Worm (Caenorhabditis elegans): ENCODE measurements around the gene tlk-1.
A peak's percentile ranks its signal among the peaks of the same experiment; 100 is the strongest.

Gene tlk-1

ce11 chrIII:9694474-9694873 is 5.2 kb upstream of the tlk-1 start, which contains the start of gene set-3:
set-3 (minus strand) TSS chrIII:9694574.
- TF ChIP-seq efl-1 (optimal IDR thresholded peaks at IDR 0.05) (no peak), efl-1 (GFP tag; optimal IDR thresholded peaks at IDR 0.05 in 1 of 2) (no peak), nhr-19 (GFP tag; conservative IDR thresholded peaks at IDR 0.05) (no peak), lin-13 (GFP tag; optimal IDR thresholded peaks at IDR 0.05) (no peak), aly-2 (tag; optimal IDR thresholded peaks at IDR 0.05) (no peak), unc-86 (tag; optimal IDR thresholded peaks at IDR 0.05) (no peak), ztf-11 (tag; optimal IDR thresholded peaks at IDR 0.05) (no peak)

DNA sequence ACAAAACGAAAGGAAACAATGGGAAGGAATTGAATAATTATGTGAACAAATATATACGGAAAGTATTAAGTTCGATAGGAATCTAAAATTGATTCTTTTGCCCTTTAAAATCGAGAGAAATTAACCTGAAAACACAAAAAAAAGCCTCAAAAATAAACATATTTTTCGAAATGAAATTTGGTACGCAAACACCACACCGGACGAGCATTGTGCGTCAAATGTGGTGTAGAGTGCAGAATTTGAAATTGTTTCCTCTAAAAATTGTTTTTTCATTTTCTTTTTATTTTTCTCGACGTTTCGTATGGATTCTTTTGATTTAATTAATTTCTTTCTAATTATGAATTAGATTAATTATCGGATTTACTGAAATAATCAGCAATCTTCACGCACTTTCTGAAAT is 4.3 kb upstream of the tlk-1 start:
- TF ChIP-seq blmp-1 (tag; optimal IDR thresholded peaks at IDR 0.05) = peak; percentile 14
- peak; percentile 16 for TF ChIP-seq lin-14 (GFP tag; optimal IDR thresholded peaks at IDR 0.05)
- TF ChIP-seq C34B4.2 (tag; optimal IDR thresholded peaks at IDR 0.05) = no peak
- TF ChIP-seq ztf-4 (tag; optimal IDR thresholded peaks at IDR 0.05) = no peak
- TF ChIP-seq egl-13 (tag; optimal IDR thresholded peaks at IDR 0.05) = no peak
- TF ChIP-seq lsy-2 (tag; optimal IDR thresholded peaks at IDR 0.05) = peak; percentile 35 to 62
- TF ChIP-seq sox-4 (tag; optimal IDR thresholded peaks at IDR 0.05) = no peak
- TF ChIP-seq mep-1 (tag; optimal IDR thresholded peaks at IDR 0.05) = peak; percentile 26
- peak; percentile 46 for TF ChIP-seq snu-23 (GFP tag; optimal IDR thresholded peaks at IDR 0.05)
- peak; percentile 44 to 71 for TF ChIP-seq lin-35 (GFP tag; optimal IDR thresholded peaks at IDR 0.05)
- TF ChIP-seq nhr-71 (tag; optimal IDR thresholded peaks at IDR 0.05) = peak; percentile 38
- no peak for TF ChIP-seq aha-1 (tag; optimal IDR thresholded peaks at IDR 0.05)
- no peak for TF ChIP-seq ztf-11 (tag; optimal IDR thresholded peaks at IDR 0.05)
- no peak for TF ChIP-seq ceh-90 (tag; optimal IDR thresholded peaks at IDR 0.05)
- no peak for TF ChIP-seq hlh-4 (tag; optimal IDR thresholded peaks at IDR 0.05)
- no peak for TF ChIP-seq nhr-77 (tag; optimal IDR thresholded peaks at IDR 0.05)
- peak; percentile 37 to 63 (median 48) for TF ChIP-seq dpl-1 (GFP tag; optimal IDR thresholded peaks at IDR 0.05)
- peak; percentile 36 to 61 for TF ChIP-seq efl-1 (optimal IDR thresholded peaks at IDR 0.05)
- peak; percentile 60 to 96 for TF ChIP-seq efl-1 (GFP tag; optimal IDR thresholded peaks at IDR 0.05 in 1 of 2)
- no peak for TF ChIP-seq mab-9 (GFP tag; IDR thresholded peaks at IDR 0.05)
- TF ChIP-seq rnt-1 (tag; optimal IDR thresholded peaks at IDR 0.05) = peak; percentile 7
- TF ChIP-seq F16B12.6 (tag; optimal IDR thresholded peaks at IDR 0.05) = peak; percentile 87
- TF ChIP-seq elt-3 (tag; optimal IDR thresholded peaks at IDR 0.05) = peak in 1 of 6 experiments; percentile 20
- TF ChIP-seq pag-3 (tag; optimal IDR thresholded peaks at IDR 0.05; ENCODE audit: borderline replicate concordance, insufficient read depth) = no peak
- peak; percentile 3 for TF ChIP-seq nhr-47 (tag; optimal IDR thresholded peaks at IDR 0.05)
- TF ChIP-seq C16A3.4 (tag; optimal IDR thresholded peaks at IDR 0.05) = peak; percentile 29
- peak; percentile 20 for TF ChIP-seq swsn-7 (tag; optimal IDR thresholded peaks at IDR 0.05)
- TF ChIP-seq nhr-84 (tag; optimal IDR thresholded peaks at IDR 0.05) = no peak

ce11 chrIII:9696417-9696816 is 3.3 kb upstream of the tlk-1 start, which contains the start of gene bud-31:
bud-31 (minus strand) TSS chrIII:9696517.
- TF ChIP-seq sptf-1 (tag; optimal IDR thresholded peaks at IDR 0.05) (no peak), ceh-8 (GFP tag; optimal IDR thresholded peaks at IDR 0.05) (no peak), lin-14 (GFP tag; optimal IDR thresholded peaks at IDR 0.05) (no peak), C04F5.9 (tag; optimal IDR thresholded peaks at IDR 0.05) (no peak), mab-9 (GFP tag; IDR thresholded peaks at IDR 0.05) (no peak), egl-27 (tag; optimal IDR thresholded peaks at IDR 0.05) (no peak), unc-130 (tag; optimal IDR thresholded peaks at IDR 0.05) (no peak), lin-39 (tag; optimal IDR thresholded peaks at IDR 0.05) (no peak), tbx-2 (tag; optimal IDR thresholded peaks at IDR 0.05) (no peak), hlh-4 (tag; optimal IDR thresholded peaks at IDR 0.05) (no peak), tlp-1 (tag; optimal IDR thresholded peaks at IDR 0.05) (no peak), nhr-28 (tag; optimal IDR thresholded peaks at IDR 0.05) (no peak), elt-3 (tag; optimal IDR thresholded peaks at IDR 0.05) (no peak), ceh-90 (tag; optimal IDR thresholded peaks at IDR 0.05) (no peak), snu-23 (GFP tag; optimal IDR thresholded peaks at IDR 0.05) (no peak), zag-1 (tag; optimal IDR thresholded peaks at IDR 0.05) (no peak), C16A3.4 (tag; optimal IDR thresholded peaks at IDR 0.05) (no peak), ceh-88 (GFP tag; IDR thresholded peaks at IDR 0.05) (no peak), blmp-1 (tag; optimal IDR thresholded peaks at IDR 0.05) (no peak), aha-1 (tag; optimal IDR thresholded peaks at IDR 0.05) (no peak)

All from whole organism, L1 larva.